Worm (Caenorhabditis elegans) whole organism, young adult: ENCODE results near the gene ZK105.6.

Experiments used
- B0019.2 ChIP-seq: fragments of 200-800 bp; sonication (Bioruptor generic); conservative IDR thresholded peaks from 2 replicates; pipeline ENCODE4 v1.3.6; 2022; ENCODE audit warnings: missing genetic modification reagents, missing genetic modification characterization, missing compliant biosample characterization
- B0035.1 ChIP-seq: sonication (generic microtip); optimal IDR thresholded peaks from 2 replicates; lab custom pipeline; 2016; ENCODE audit warnings: missing genetic modification characterization, mild to moderate bottlenecking, missing compliant biosample characterization, missing genotype, missing genetic modification reagents
- B0336.3 ChIP-seq: fragments of 200-800 bp; sonication (Bioruptor generic); IDR thresholded peaks from 2 replicates; pipeline ENCODE4 v1.3.6; 2022; ENCODE audit warnings: missing genetic modification characterization, missing compliant biosample characterization
- F23B12.7 ChIP-seq: sonication (generic microtip); optimal IDR thresholded peaks from 2 replicates; lab custom pipeline; 2017; ENCODE audit warnings: missing genetic modification characterization, mild to moderate bottlenecking, missing compliant biosample characterization, antibody characterized with exemption, moderate library complexity; ENCODE audit not compliant: insufficient read depth
- F33H1.4 ChIP-seq: fragments of 200-800 bp; sonication (Bioruptor generic); IDR thresholded peaks from 2 replicates; pipeline ENCODE4 v1.3.6; 2022; ENCODE audit warnings: missing genetic modification reagents, missing genetic modification characterization, missing compliant biosample characterization
- F37B4.10 ChIP-seq: fragments of 200-800 bp; sonication (Bioruptor generic); IDR thresholded peaks from 2 replicates; pipeline ENCODE4 v1.3.6; 2022; ENCODE audit warnings: missing genetic modification characterization, missing compliant biosample characterization
- F39B2.1 ChIP-seq: fragments of 200-800 bp; sonication (Bioruptor generic); IDR thresholded peaks from 2 replicates; pipeline ENCODE4 v1.3.6; 2022; ENCODE audit warnings: missing genetic modification reagents, missing genetic modification characterization, missing compliant biosample characterization
- F49E8.2 ChIP-seq: sonication (generic microtip); optimal IDR thresholded peaks from 3 replicates; lab custom pipeline; 2017; ENCODE audit warnings: missing genetic modification characterization, mild to moderate bottlenecking, missing compliant biosample characterization, antibody characterized with exemption, moderate library complexity; ENCODE audit not compliant: insufficient read depth
- K11D2.4 ChIP-seq: fragments of 200-800 bp; sonication (Bioruptor generic); IDR thresholded peaks from 2 replicates; pipeline ENCODE4 v1.3.6; 2022; ENCODE audit warnings: missing genetic modification reagents, missing genetic modification characterization, missing compliant biosample characterization
- Y53G8AR.9 ChIP-seq: fragments of 200-800 bp; sonication (Bioruptor generic); conservative IDR thresholded peaks from 2 replicates; pipeline ENCODE4 v1.3.6; 2022; ENCODE audit warnings: missing genetic modification reagents, missing genetic modification characterization, missing compliant biosample characterization
- Y56A3A.18 ChIP-seq: fragments of 200-800 bp; sonication (Bioruptor generic); IDR thresholded peaks from 2 replicates; pipeline ENCODE4 v1.3.6; 2022; ENCODE audit warnings: missing genetic modification reagents, missing genetic modification characterization, missing compliant biosample characterization
- ZK185.1 ChIP-seq: sonication (generic microtip); optimal IDR thresholded peaks from 2 replicates; lab custom pipeline; 2016; ENCODE audit warnings: mild to moderate bottlenecking, missing genetic modification characterization, missing compliant biosample characterization; ENCODE audit not compliant: poor library complexity, severe bottlenecking
- aptf-2 ChIP-seq: fragments of 200-800 bp; sonication (Bioruptor generic); conservative IDR thresholded peaks from 2 replicates; pipeline ENCODE4 v1.3.6; 2022; ENCODE audit warnings: missing genetic modification reagents, missing genetic modification characterization, missing compliant biosample characterization
- aptf-3 ChIP-seq: fragments of 200-800 bp; sonication (Bioruptor generic); IDR thresholded peaks from 2 replicates; pipeline ENCODE4 v1.3.6; 2022; ENCODE audit warnings: missing genetic modification characterization, missing compliant biosample characterization
- atf-7 ChIP-seq: sonication (generic microtip); optimal IDR thresholded peaks from 2 replicates; lab custom pipeline; 2017; ENCODE audit warnings: mild to moderate bottlenecking, missing genetic modification characterization, missing compliant biosample characterization
- attf-6 ChIP-seq: fragments of 200-800 bp; sonication (Bioruptor generic); IDR thresholded peaks from 2 replicates; pipeline ENCODE4 v1.3.6; 2022; ENCODE audit warnings: missing genetic modification reagents, missing genetic modification characterization, missing compliant biosample characterization
- ccch-3 ChIP-seq: fragments of 200-800 bp; sonication (Bioruptor generic); optimal IDR thresholded peaks from 2 replicates; lab custom pipeline; 2018; ENCODE audit warnings: mild to moderate bottlenecking, missing genetic modification characterization, missing compliant biosample characterization
- ceh-100 ChIP-seq: fragments of 200-800 bp; sonication (Bioruptor generic); IDR thresholded peaks from 2 replicates; pipeline ENCODE4 v1.3.6; 2022; ENCODE audit warnings: missing genetic modification reagents, missing genetic modification characterization, missing compliant biosample characterization
- ceh-79 ChIP-seq: sonication (generic microtip); optimal IDR thresholded peaks from 2 replicates; lab custom pipeline; 2017; ENCODE audit warnings: mild to moderate bottlenecking, missing genetic modification characterization, missing compliant biosample characterization
- ceh-91 ChIP-seq: fragments of 200-800 bp; sonication (Bioruptor generic); IDR thresholded peaks from 2 replicates; pipeline ENCODE4 v1.3.6; 2022; ENCODE audit warnings: missing genetic modification reagents, missing genetic modification characterization, missing compliant biosample characterization
- dpff-1 ChIP-seq: sonication (generic microtip); optimal IDR thresholded peaks from 2 replicates; lab custom pipeline; 2017; ENCODE audit warnings: mild to moderate bottlenecking, missing genetic modification characterization, missing compliant biosample characterization
- hmg-1.2 ChIP-seq: fragments of 200-800 bp; sonication (Bioruptor generic); IDR thresholded peaks from 2 replicates; pipeline ENCODE4 v1.3.6; 2022; ENCODE audit warnings: missing genetic modification reagents, missing genetic modification characterization, missing compliant biosample characterization
- hrde-1 ChIP-seq: sonication (generic microtip); optimal IDR thresholded peaks from 2 replicates; lab custom pipeline; 2016; ENCODE audit warnings: missing genetic modification characterization, mild to moderate bottlenecking, missing compliant biosample characterization, moderate library complexity, missing genotype, missing genetic modification reagents, borderline replicate concordance
- hsf-1 ChIP-seq: fragments of 200-800 bp; sonication (Bioruptor generic); IDR thresholded peaks from 2 replicates; pipeline ENCODE4 v1.3.6; 2022; ENCODE audit warnings: missing genetic modification reagents, missing genetic modification characterization, missing compliant biosample characterization
- lag-1 ChIP-seq: fragments of 200-800 bp; sonication (Bioruptor generic); IDR thresholded peaks from 2 replicates; pipeline ENCODE4 v1.3.6; 2022; ENCODE audit warnings: missing genetic modification reagents, missing genetic modification characterization, missing compliant biosample characterization
- let-526 ChIP-seq: fragments of 200-800 bp; sonication (Bioruptor generic); IDR thresholded peaks from 2 replicates; pipeline ENCODE4 v1.3.6; 2022; ENCODE audit warnings: missing genetic modification reagents, missing genetic modification characterization, missing compliant biosample characterization
- let-607 ChIP-seq, 2 experiments: fragments of 200-800 bp in 1 of 2; sonication (Bioruptor generic) in 1 of 2; sonication (generic microtip) in 1 of 2; optimal IDR thresholded peaks; 2 replicates each; lab custom pipeline; 2016 to 2018; ENCODE audit warnings: mild to moderate bottlenecking in 2 of 2, missing compliant biosample characterization in 2 of 2, missing genetic modification characterization in 2 of 2, moderate library complexity in 2 of 2, missing genotype in 1 of 2
- lin-26 ChIP-seq: fragments of 200-800 bp; sonication (Bioruptor generic); IDR thresholded peaks from 2 replicates; pipeline ENCODE4 v1.3.6; 2022; ENCODE audit warnings: missing genetic modification reagents, missing genetic modification characterization, missing compliant biosample characterization
- lin-35 ChIP-seq, 3 experiments: fragments of 150-350 bp in 2 of 3; sonication (generic microtip) in 1 of 3; optimal IDR thresholded peaks; 2 replicates each; lab custom pipeline; 2014 to 2018; ENCODE audit warnings: missing biosample characterization in 3 of 3, missing genetic modification characterization in 3 of 3, missing genetic modification reagents in 3 of 3
- lin-40 ChIP-seq: sonication (generic microtip); optimal IDR thresholded peaks from 2 replicates; lab custom pipeline; 2016; ENCODE audit warnings: missing genetic modification characterization, mild to moderate bottlenecking, missing compliant biosample characterization, missing genotype, missing genetic modification reagents
- madf-10 ChIP-seq: sonication (generic microtip); optimal IDR thresholded peaks from 2 replicates; lab custom pipeline; 2016; ENCODE audit warnings: mild to moderate bottlenecking, missing genetic modification characterization, missing compliant biosample characterization
- madf-3 ChIP-seq: fragments of 200-800 bp; sonication (Bioruptor generic); IDR thresholded peaks from 2 replicates; pipeline ENCODE4 v1.3.6; 2022; ENCODE audit warnings: missing genetic modification reagents, missing genetic modification characterization, missing compliant biosample characterization
- mel-28 ChIP-seq: sonication (generic microtip); optimal IDR thresholded peaks from 2 replicates; lab custom pipeline; 2016; ENCODE audit warnings: borderline replicate concordance, mild to moderate bottlenecking, missing genetic modification characterization, missing compliant biosample characterization
- nhr-90 ChIP-seq: sonication (generic microtip); optimal IDR thresholded peaks from 2 replicates; lab custom pipeline; 2016; ENCODE audit warnings: missing genotype, mild to moderate bottlenecking, missing genetic modification characterization, missing compliant biosample characterization
- sea-2 ChIP-seq: fragments of 200-800 bp; sonication (Bioruptor generic); IDR thresholded peaks from 2 replicates; pipeline ENCODE4 v1.3.6; 2022; ENCODE audit warnings: missing genetic modification characterization, missing compliant biosample characterization
- sptf-2 ChIP-seq: fragments of 200-800 bp; sonication (Bioruptor generic); optimal IDR thresholded peaks from 2 replicates; lab custom pipeline; 2018; ENCODE audit warnings: mild to moderate bottlenecking, missing genetic modification characterization, missing compliant biosample characterization
- unc-130 ChIP-seq: sonication (generic microtip); optimal IDR thresholded peaks from 2 replicates; lab custom pipeline; 2016; ENCODE audit warnings: missing genetic modification reagents, missing genetic modification characterization, missing compliant biosample characterization
- ztf-3 ChIP-seq: fragments of 200-800 bp; sonication (Bioruptor generic); optimal IDR thresholded peaks from 2 replicates; lab custom pipeline; 2018; ENCODE audit warnings: mild to moderate bottlenecking, missing genetic modification characterization, missing compliant biosample characterization

ZK105.6 gene

ce11 chrV:7728003-7728678, 4.3 kb upstream of the ZK105.6 start (continued):
- TF ChIP-seq nhr-90 (tag; lab: Kevin White, UChicago) = no peak
- no peak for TF ChIP-seq ceh-100 (GFP tag; lab: Robert Waterston, UW)
- no peak for TF ChIP-seq aptf-3 (GFP tag; lab: Robert Waterston, UW)
- no peak for TF ChIP-seq F33H1.4 (GFP tag; lab: Robert Waterston, UW)
- TF ChIP-seq hsf-1 (GFP tag; lab: Robert Waterston, UW) = no peak
- TF ChIP-seq Y56A3A.18 (GFP tag; lab: Robert Waterston, UW) = no peak
- TF ChIP-seq ccch-3 (GFP tag; lab: Kevin White, UChicago) = no peak
- no peak for TF ChIP-seq unc-130 (GFP tag; lab: Kevin White, UChicago)
- TF ChIP-seq aptf-2 (GFP tag; lab: Robert Waterston, UW) = no peak
- no peak for TF ChIP-seq dpff-1
- TF ChIP-seq Y53G8AR.9 (GFP tag; lab: Robert Waterston, UW) = no peak
- 0 out of 2 replicates have a peak, but pooled peaks have one; percentile 46 for TF ChIP-seq K11D2.4 (GFP tag; lab: Robert Waterston, UW)
- TF ChIP-seq B0019.2 (GFP tag; lab: Robert Waterston, UW) = no peak
- TF ChIP-seq ceh-79 (tag; lab: Kevin White, UChicago) = no peak
- TF ChIP-seq lag-1 (GFP tag; lab: Robert Waterston, UW) = no peak
- TF ChIP-seq let-526 (GFP tag; lab: Robert Waterston, UW) = no peak
- no peak for TF ChIP-seq madf-3
- no peak for TF ChIP-seq lin-26
- TF ChIP-seq lin-35 (GFP tag; optimal IDR thresholded peaks at IDR 0.05; lab: Kevin White, UChicago) = peak in 1 of 3 experiments; percentile 77
- no peak for TF ChIP-seq attf-6 (GFP tag; lab: Robert Waterston, UW)
- TF ChIP-seq let-607 (tag; optimal IDR thresholded peaks at IDR 0.05; lab: Kevin White, UChicago) = peak; percentile 2 to 23
- TF ChIP-seq F49E8.2 (tag; lab: Kevin White, UChicago) = no peak
- no peak for TF ChIP-seq ceh-91
- peak; percentile 34 for TF ChIP-seq madf-10 (tag; lab: Kevin White, UChicago)
- peak; percentile 24 for TF ChIP-seq ztf-3 (GFP tag; lab: Kevin White, UChicago)
- TF ChIP-seq sptf-2 = no peak
- no peak for TF ChIP-seq mel-28 (tag; lab: Kevin White, UChicago)
- no peak for TF ChIP-seq ZK185.1
- TF ChIP-seq F37B4.10 = no peak
- TF ChIP-seq F39B2.1 (GFP tag; lab: Robert Waterston, UW) = no peak
- TF ChIP-seq B0336.3 (GFP tag; lab: Robert Waterston, UW) = no peak
- no peak for TF ChIP-seq B0035.1 (tag; lab: Kevin White, UChicago)
- TF ChIP-seq sea-2 (GFP tag; lab: Robert Waterston, UW) = no peak
- TF ChIP-seq hrde-1 = no peak
- peak; percentile 84 for TF ChIP-seq hmg-1.2

ce11 chrV:7726927-7727326, 3.1 kb upstream of the ZK105.6 start:
- no peak for TF ChIP-seq hrde-1
- TF ChIP-seq aptf-3 (GFP tag; lab: Robert Waterston, UW) = no peak
- TF ChIP-seq atf-7 (tag; lab: Kevin White, UChicago) = no peak
- no peak for TF ChIP-seq mel-28 (tag; lab: Kevin White, UChicago)
- no peak for TF ChIP-seq lin-40 (tag; lab: Kevin White, UChicago)
- TF ChIP-seq F23B12.7 (tag; lab: Kevin White, UChicago) = no peak
